Worm (Caenorhabditis elegans) whole organism, L4 larva: Measurements from ENCODE around the gene F49C12.5.

Source experiments
- F26F4.8 ChIP-seq: fragments of 200-800 bp; sonication (Bioruptor generic); conservative IDR thresholded peaks from 2 replicates; pipeline ENCODE4 v1.3.6; 2022; ENCODE audit warnings: missing genetic modification characterization, missing compliant biosample characterization
- daf-16 ChIP-seq, 3 experiments: sonication (generic microtip); optimal IDR thresholded peaks; 2 replicates each; lab custom pipeline; 2016 to 2017; ENCODE audit warnings: missing genetic modification characterization in 3 of 3, missing genetic modification reagents in 3 of 3, mild to moderate bottlenecking in 2 of 3, missing compliant biosample characterization in 2 of 3, missing biosample characterization in 1 of 3, moderate library complexity in 1 of 3
- egl-27 ChIP-seq: sonication (generic microtip); optimal IDR thresholded peaks from 3 replicates; lab custom pipeline; 2017; ENCODE audit warnings: missing biosample characterization, missing genetic modification reagents, missing genetic modification characterization
- fos-1 ChIP-seq: fragments of 150-350 bp; optimal IDR thresholded peaks from 2 replicates; lab custom pipeline; 2014; ENCODE audit warnings: missing biosample characterization, missing genetic modification characterization
- lsy-2 ChIP-seq, 2 experiments: fragments of 150-350 bp in 1 of 2; sonication (generic microtip) in 1 of 2; optimal IDR thresholded peaks; 2 replicates each; lab custom pipeline; 2014 to 2017; ENCODE audit warnings: missing biosample characterization in 2 of 2, missing genetic modification characterization in 2 of 2
- pha-4 ChIP-seq, 2 experiments: fragments of 150-350 bp in 1 of 2; fragments of 200-800 bp in 1 of 2; sonication (Bioruptor generic) in 1 of 2; IDR thresholded peaks in 1 of 2; optimal IDR thresholded peaks in 1 of 2; 2 replicates each; pipeline versions ENCODE4 v1.3.6 to Lab custom; 2014 to 2022; ENCODE audit warnings: missing genetic modification characterization in 2 of 2, missing genetic modification reagents in 2 of 2, missing biosample characterization in 1 of 2, missing compliant biosample characterization in 1 of 2
- skn-1 ChIP-seq: fragments of 150-350 bp; optimal IDR thresholded peaks from 2 replicates; lab custom pipeline; 2014; ENCODE audit warnings: missing biosample characterization, missing genetic modification characterization
- ztf-11 ChIP-seq: fragments of 150-350 bp; optimal IDR thresholded peaks from 2 replicates; lab custom pipeline; 2014; ENCODE audit warnings: missing biosample characterization, missing genetic modification characterization

DNA sequence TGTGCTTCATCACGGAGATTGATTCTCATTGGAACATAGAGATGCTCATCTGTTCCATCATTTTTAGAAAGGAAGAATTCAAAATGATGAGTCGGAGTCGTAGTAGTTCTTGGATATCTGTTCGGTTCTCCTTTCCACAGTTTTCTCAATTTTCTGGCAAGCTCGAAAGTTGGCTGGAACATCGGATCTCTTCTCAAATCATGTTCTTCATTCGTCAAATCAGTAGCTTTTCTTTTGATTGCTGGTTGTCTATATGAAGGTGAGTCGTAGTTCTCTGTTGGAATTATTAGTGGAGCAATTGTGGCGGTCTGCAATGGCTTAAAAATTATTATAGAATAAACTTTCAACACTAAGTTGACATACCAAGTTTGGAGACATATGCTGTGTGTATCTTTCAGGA lies 42.4 kb upstream of the F49C12.5 start:
- TF ChIP-seq daf-16 (GFP tag; optimal IDR thresholded peaks at IDR 0.05; lab: Kevin White, UChicago) (no peak), daf-16 (tag; optimal IDR thresholded peaks at IDR 0.05; lab: Kevin White, UChicago) (no peak), skn-1 (tag; lab: Kevin White, UChicago) (no peak), lsy-2 (tag; optimal IDR thresholded peaks at IDR 0.05; lab: Kevin White, UChicago) (no peak), fos-1 (no peak), pha-4 (GFP tag; IDR thresholded peaks at IDR 0.05; lab: Robert Waterston, UW) (no peak), pha-4 (tag; optimal IDR thresholded peaks at IDR 0.05; lab: Kevin White, UChicago) (no peak), F26F4.8 (GFP tag; lab: Robert Waterston, UW) (no peak), ztf-11 (no peak), egl-27 (tag; lab: Kevin White, UChicago) (no peak)
